Worm (Caenorhabditis elegans) whole organism, L2 larva: Measurements from ENCODE around the gene C17E7.12.

Experiments used
- blmp-1 ChIP-seq: sonication (generic microtip); optimal IDR thresholded peaks from 2 replicates; lab custom pipeline; 2017; ENCODE audit warnings: missing genetic modification characterization, mild to moderate bottlenecking, missing compliant biosample characterization, antibody characterized with exemption, moderate library complexity; ENCODE audit not compliant: insufficient read depth
- ceh-16 ChIP-seq: fragments of 150-350 bp; optimal IDR thresholded peaks from 2 replicates; lab custom pipeline; 2014; ENCODE audit warnings: missing biosample characterization, missing genetic modification characterization
- dmd-4 ChIP-seq: sonication (generic microtip); optimal IDR thresholded peaks from 2 replicates; lab custom pipeline; 2017; ENCODE audit warnings: missing biosample characterization, missing genetic modification characterization
- elt-1 ChIP-seq: fragments of 150-350 bp; optimal IDR thresholded peaks from 2 replicates; lab custom pipeline; 2014; ENCODE audit warnings: missing biosample characterization, missing genetic modification characterization
- nhr-23 ChIP-seq: fragments of 150-350 bp; optimal IDR thresholded peaks from 2 replicates; lab custom pipeline; 2014; ENCODE audit warnings: missing biosample characterization, missing genetic modification reagents, missing genetic modification characterization
- skn-1 ChIP-seq: sonication (generic microtip); optimal IDR thresholded peaks from 2 replicates; lab custom pipeline; 2017; ENCODE audit warnings: missing biosample characterization, missing genetic modification characterization
- unc-55 ChIP-seq: fragments of 150-350 bp; sonication (generic microtip); optimal IDR thresholded peaks from 3 replicates; lab custom pipeline; 2014; ENCODE audit warnings: missing biosample characterization, missing genetic modification reagents, missing genetic modification characterization
- ztf-1 ChIP-seq: fragments of 200-800 bp; sonication (Bioruptor generic); conservative IDR thresholded peaks from 2 replicates; pipeline ENCODE4 v1.3.6; 2022; ENCODE audit warnings: missing genetic modification characterization, missing compliant biosample characterization

ce11 chrV:3892361-3892904 lies 614 bp upstream of the C17E7.12 start, which contains the start of gene C17E7.4:
- TF ChIP-seq ceh-16 (tag; lab: Kevin White, UChicago) (no peak), blmp-1 (tag; lab: Kevin White, UChicago) (no peak), unc-55 (GFP tag; lab: Kevin White, UChicago) (no peak), ztf-1 (no peak), nhr-23 (tag; lab: Kevin White, UChicago) (no peak), dmd-4 (tag; lab: Kevin White, UChicago) (no peak), elt-1 (no peak), skn-1 (tag; lab: Kevin White, UChicago) (no peak)
